Worm (Caenorhabditis elegans) whole organism, young adult: ENCODE measurements around the gene M151.2.

ENCODE experiments used
- C06A6.2 ChIP-seq: fragments of 200-800 bp; sonication (Bioruptor generic); conservative IDR thresholded peaks from 2 replicates; pipeline ENCODE4 v1.3.6; 2022; ENCODE audit warnings: missing genetic modification characterization, missing compliant biosample characterization
- lin-26 ChIP-seq: fragments of 200-800 bp; sonication (Bioruptor generic); IDR thresholded peaks from 2 replicates; pipeline ENCODE4 v1.3.6; 2022; ENCODE audit warnings: missing genetic modification reagents, missing genetic modification characterization, missing compliant biosample characterization
- madf-10 ChIP-seq: sonication (generic microtip); optimal IDR thresholded peaks from 2 replicates; lab custom pipeline; 2016; ENCODE audit warnings: mild to moderate bottlenecking, missing genetic modification characterization, missing compliant biosample characterization
- nfyb-1 ChIP-seq: fragments of 200-800 bp; sonication (Bioruptor generic); IDR thresholded peaks from 2 replicates; pipeline ENCODE4 v1.3.6; 2022; ENCODE audit warnings: missing genetic modification reagents, missing genetic modification characterization, missing compliant biosample characterization

Gene M151.2

ce11 chrII:3684487-3685067 lies 53.7 kb downstream of the M151.2 start (continued):
- TF ChIP-seq C06A6.2 (GFP tag; lab: Robert Waterston, UW): no peak
- no peak for TF ChIP-seq madf-10
- 0 out of 2 replicates have a peak, but pooled peaks have one; percentile 55 for TF ChIP-seq nfyb-1 (GFP tag; lab: Robert Waterston, UW)
- no peak for TF ChIP-seq lin-26 (GFP tag; lab: Robert Waterston, UW)
- TF ChIP-seq, all 124 proteins: peak for 4
